Fruit fly (Drosophila melanogaster) whole organism, embryonic: ENCODE measurements around the gene RabGGTa.

ENCODE experiments used
- CG11085 ChIP-seq: fragments of 200-800 bp; sonication (Bioruptor generic); IDR thresholded peaks from 2 replicates; pipeline ENCODE4 v1.3.6; 2022; ENCODE audit warnings: missing biosample characterization, missing genetic modification characterization
- CG11504 ChIP-seq: fragments of 200-800 bp; sonication (Bioruptor generic); optimal IDR thresholded peaks from 3 replicates; lab custom pipeline; 2019; ENCODE audit warnings: missing biosample characterization, mild to moderate bottlenecking, missing genetic modification characterization, moderate library complexity
- CG12391 ChIP-seq: fragments of 200-800 bp; sonication (Bioruptor generic); optimal IDR thresholded peaks from 3 replicates; lab custom pipeline; 2018; ENCODE audit warnings: missing biosample characterization, mild to moderate bottlenecking, missing genetic modification characterization, moderate library complexity
- CG12659 ChIP-seq: fragments of 200-800 bp; sonication (Bioruptor generic); optimal IDR thresholded peaks from 3 replicates; lab custom pipeline; 2017; ENCODE audit warnings: mild to moderate bottlenecking, missing biosample characterization, missing genetic modification reagents, missing genetic modification characterization
- CG16779 ChIP-seq: fragments of 200-800 bp; sonication (Bioruptor generic); IDR thresholded peaks from 2 replicates; pipeline ENCODE4 v1.3.6; 2022; ENCODE audit warnings: missing biosample characterization, missing genetic modification characterization
- CG2199 ChIP-seq: fragments of 200-800 bp; sonication (Bioruptor generic); IDR thresholded peaks from 3 replicates; pipeline ENCODE4 v1.3.6; 2022; ENCODE audit warnings: missing biosample characterization, missing genetic modification characterization
- CG2678 ChIP-seq: fragments of 200-800 bp; sonication (Bioruptor generic); optimal IDR thresholded peaks from 3 replicates; lab custom pipeline; 2019; ENCODE audit warnings: missing biosample characterization, mild to moderate bottlenecking, missing genetic modification characterization, moderate library complexity
- CG2712 ChIP-seq: fragments of 200-800 bp; optimal IDR thresholded peaks from 3 replicates; lab custom pipeline; 2019; ENCODE audit warnings: missing biosample characterization, mild to moderate bottlenecking, missing genetic modification characterization, moderate library complexity
- CG30020 ChIP-seq: fragments of 200-800 bp; optimal IDR thresholded peaks from 2 replicates; lab custom pipeline; 2019; ENCODE audit warnings: missing biosample characterization, mild to moderate bottlenecking, missing genetic modification characterization, moderate library complexity
- CG30403 ChIP-seq: fragments of 200-800 bp; sonication (Bioruptor generic); optimal IDR thresholded peaks from 3 replicates; lab custom pipeline; 2016; ENCODE audit warnings: missing biosample characterization, missing genetic modification characterization
- CG3065 ChIP-seq: fragments of 200-800 bp; sonication (Bioruptor generic); optimal IDR thresholded peaks from 2 replicates; lab custom pipeline; 2016; ENCODE audit warnings: missing biosample characterization, missing genetic modification characterization
- CG32772 ChIP-seq: fragments of 200-800 bp; sonication (Bioruptor generic); IDR thresholded peaks from 2 replicates; pipeline ENCODE4 v1.3.6; 2022; ENCODE audit warnings: missing biosample characterization, missing genetic modification characterization
- CG4730 ChIP-seq: fragments of 200-800 bp; sonication (Bioruptor generic); IDR thresholded peaks from 2 replicates; pipeline ENCODE4 v1.3.6; 2022; ENCODE audit warnings: missing biosample characterization, missing genetic modification characterization
- CG5180 ChIP-seq: fragments of 200-800 bp; sonication (Bioruptor generic); optimal IDR thresholded peaks from 3 replicates; lab custom pipeline; 2017; ENCODE audit warnings: missing biosample characterization, missing genetic modification characterization, mild to moderate bottlenecking, moderate library complexity, missing genetic modification reagents
- CG6175 ChIP-seq: fragments of 200-800 bp; sonication (Bioruptor generic); IDR thresholded peaks from 3 replicates; pipeline ENCODE4 v1.3.6; 2022; ENCODE audit warnings: missing biosample characterization, missing genetic modification characterization
- CG6683 ChIP-seq: fragments of 200-800 bp; sonication (Bioruptor generic); optimal IDR thresholded peaks from 2 replicates; lab custom pipeline; 2017; ENCODE audit warnings: missing biosample characterization, mild to moderate bottlenecking, missing genetic modification characterization, missing genetic modification reagents
- CG6689 ChIP-seq: fragments of 200-800 bp; sonication (Bioruptor generic); IDR thresholded peaks from 2 replicates; pipeline ENCODE4 v1.3.6; 2022; ENCODE audit warnings: missing biosample characterization, missing genetic modification characterization
- CG8290 ChIP-seq, 3 experiments: fragments of 200-800 bp; sonication (Bioruptor generic); optimal IDR thresholded peaks; 2 replicates each; lab custom pipeline; 2016 to 2019; ENCODE audit warnings: missing biosample characterization in 3 of 3, missing genetic modification characterization in 3 of 3, mild to moderate bottlenecking in 2 of 3, moderate library complexity in 1 of 3
- Camta ChIP-seq: fragments of 200-800 bp; sonication (Bioruptor generic); optimal IDR thresholded peaks from 2 replicates; lab custom pipeline; 2016; ENCODE audit warnings: missing biosample characterization, missing genetic modification characterization
- D19B ChIP-seq: fragments of 200-800 bp; sonication (Bioruptor generic); optimal IDR thresholded peaks from 2 replicates; lab custom pipeline; 2017; ENCODE audit warnings: missing biosample characterization, mild to moderate bottlenecking, missing genetic modification characterization
- Dip2 ChIP-seq: fragments of 200-800 bp; sonication (Bioruptor generic); IDR thresholded peaks from 2 replicates; pipeline ENCODE4 v1.3.6; 2022; ENCODE audit warnings: missing biosample characterization, missing genetic modification characterization
- Fer1 ChIP-seq: fragments of 200-800 bp; sonication (Bioruptor generic); optimal IDR thresholded peaks from 2 replicates; lab custom pipeline; 2017; ENCODE audit warnings: missing biosample characterization, mild to moderate bottlenecking, missing genetic modification characterization
- H15 ChIP-seq: fragments of 200-800 bp; sonication (Bioruptor generic); IDR thresholded peaks from 3 replicates; pipeline ENCODE4 v1.3.6; 2022; ENCODE audit warnings: missing biosample characterization, missing genetic modification characterization
- HHEX ChIP-seq: fragments of 200-800 bp; sonication (Bioruptor generic); optimal IDR thresholded peaks from 3 replicates; lab custom pipeline; 2017; ENCODE audit warnings: missing biosample characterization, mild to moderate bottlenecking, missing genetic modification characterization, missing genetic modification reagents
- Hand ChIP-seq: fragments of 200-800 bp; sonication (Bioruptor generic); optimal IDR thresholded peaks from 2 replicates; lab custom pipeline; 2017; ENCODE audit warnings: mild to moderate bottlenecking, missing biosample characterization, missing genetic modification reagents, missing genetic modification characterization
- Hey ChIP-seq: fragments of 200-800 bp; sonication (Bioruptor generic); optimal IDR thresholded peaks from 3 replicates; lab custom pipeline; 2018; ENCODE audit warnings: missing biosample characterization, mild to moderate bottlenecking, missing genetic modification characterization
- NfI ChIP-seq: fragments of 200-800 bp; sonication (Bioruptor generic); optimal IDR thresholded peaks from 3 replicates; lab custom pipeline; 2018; ENCODE audit warnings: missing biosample characterization, mild to moderate bottlenecking, missing genetic modification characterization, moderate library complexity
- Rx ChIP-seq: fragments of 200-800 bp; sonication (Bioruptor generic); IDR thresholded peaks from 2 replicates; pipeline ENCODE4 v1.3.6; 2022; ENCODE audit warnings: missing biosample characterization, missing genetic modification characterization
- YL-1 ChIP-seq: fragments of 200-800 bp; sonication (Bioruptor generic); optimal IDR thresholded peaks from 3 replicates; lab custom pipeline; 2017; ENCODE audit warnings: missing biosample characterization, mild to moderate bottlenecking, missing genetic modification characterization
- abd-A ChIP-seq: fragments of 200-800 bp; sonication (Bioruptor generic); optimal IDR thresholded peaks from 3 replicates; lab custom pipeline; 2019; ENCODE audit warnings: missing biosample characterization, mild to moderate bottlenecking, missing genetic modification characterization, moderate library complexity
- bigmax ChIP-seq: fragments of 200-800 bp; sonication (Bioruptor generic); optimal IDR thresholded peaks from 2 replicates; lab custom pipeline; 2018; ENCODE audit warnings: missing biosample characterization, mild to moderate bottlenecking, missing genetic modification characterization
- chif ChIP-seq, 2 experiments: fragments of 200-800 bp; sonication (Bioruptor generic); optimal IDR thresholded peaks; 3 replicates each; lab custom pipeline; 2016; ENCODE audit warnings: missing biosample characterization in 2 of 2, missing genetic modification characterization in 2 of 2
- chinmo ChIP-seq: fragments of 200-800 bp; sonication (Bioruptor generic); IDR thresholded peaks from 4 replicates; pipeline ENCODE4 v1.3.6; 2022; ENCODE audit warnings: missing biosample characterization, missing genetic modification characterization; ENCODE audit not compliant: partially characterized antibody
- ci ChIP-seq: fragments of 200-800 bp; sonication (Bioruptor generic); IDR thresholded peaks from 3 replicates; pipeline ENCODE4 v1.3.6; 2022; ENCODE audit warnings: missing biosample characterization, missing genetic modification characterization
- crol ChIP-seq: fragments of 200-800 bp; sonication (Bioruptor generic); IDR thresholded peaks from 2 replicates; pipeline ENCODE4 v1.3.6; 2022; ENCODE audit warnings: missing biosample characterization, missing genetic modification characterization
- crp ChIP-seq, 2 experiments: fragments of 200-800 bp; sonication (Bioruptor generic); optimal IDR thresholded peaks; 2 replicates in 1 of 2; 3 replicates in 1 of 2; lab custom pipeline; 2017; ENCODE audit warnings: missing biosample characterization in 2 of 2, missing genetic modification characterization in 2 of 2, mild to moderate bottlenecking in 1 of 2, moderate library complexity in 1 of 2
- eve ChIP-seq, 2 experiments: fragments of >200 bp; optimal IDR thresholded peaks; 2 replicates each; lab custom pipeline; 2017; ENCODE audit warnings: missing biosample characterization in 2 of 2, missing genetic modification characterization in 2 of 2
- gce ChIP-seq: fragments of 200-800 bp; sonication (Bioruptor generic); IDR thresholded peaks from 3 replicates; pipeline ENCODE4 v1.3.6; 2022; ENCODE audit warnings: missing biosample characterization, missing genetic modification characterization
- grn ChIP-seq: fragments of 200-800 bp; sonication (Bioruptor generic); optimal IDR thresholded peaks from 3 replicates; lab custom pipeline; 2017; ENCODE audit warnings: missing biosample characterization, missing genetic modification characterization
- hb ChIP-seq: fragments of 200-800 bp; sonication (Bioruptor generic); IDR thresholded peaks from 3 replicates; pipeline ENCODE4 v1.3.6; 2022; ENCODE audit warnings: missing biosample characterization, missing genetic modification characterization; ENCODE audit not compliant: partially characterized antibody
- luna ChIP-seq: fragments of 200-800 bp; sonication (Bioruptor generic); optimal IDR thresholded peaks from 2 replicates; lab custom pipeline; 2016; ENCODE audit warnings: missing biosample characterization, missing genetic modification characterization
- nerfin-1 ChIP-seq: fragments of 200-800 bp; sonication (Bioruptor generic); optimal IDR thresholded peaks from 3 replicates; lab custom pipeline; 2019; ENCODE audit warnings: missing biosample characterization, mild to moderate bottlenecking, missing genetic modification characterization, moderate library complexity
- nerfin-2 ChIP-seq: fragments of 200-800 bp; sonication (Bioruptor generic); IDR thresholded peaks from 2 replicates; pipeline ENCODE4 v1.3.6; 2022; ENCODE audit warnings: missing biosample characterization, missing genetic modification characterization; ENCODE audit not compliant: partially characterized antibody
- pros ChIP-seq: fragments of 200-800 bp; sonication (Bioruptor generic); optimal IDR thresholded peaks from 3 replicates; lab custom pipeline; 2019; ENCODE audit warnings: missing biosample characterization, mild to moderate bottlenecking, missing genetic modification characterization, moderate library complexity
- pzg ChIP-seq: fragments of 200-800 bp; sonication (Bioruptor generic); optimal IDR thresholded peaks from 3 replicates; lab custom pipeline; 2018; ENCODE audit warnings: missing biosample characterization, mild to moderate bottlenecking, missing genetic modification characterization, moderate library complexity
- repo ChIP-seq: fragments of 200-800 bp; sonication (Bioruptor generic); optimal IDR thresholded peaks from 2 replicates; lab custom pipeline; 2016; ENCODE audit warnings: missing biosample characterization, missing genetic modification characterization
- slbo ChIP-seq: fragments of 200-800 bp; sonication (Bioruptor generic); IDR thresholded peaks from 2 replicates; pipeline ENCODE4 v1.3.6; 2022; ENCODE audit warnings: missing biosample characterization, missing genetic modification characterization
- slou ChIP-seq: fragments of 200-800 bp; sonication (Bioruptor generic); optimal IDR thresholded peaks from 3 replicates; lab custom pipeline; 2016; ENCODE audit warnings: missing biosample characterization, missing genetic modification characterization
- sug ChIP-seq: fragments of 200-800 bp; optimal IDR thresholded peaks from 2 replicates; lab custom pipeline; 2019; ENCODE audit warnings: missing biosample characterization, mild to moderate bottlenecking, missing genetic modification characterization, moderate library complexity
- tx ChIP-seq: fragments of 200-800 bp; sonication (Bioruptor generic); optimal IDR thresholded peaks from 2 replicates; lab custom pipeline; 2016; ENCODE audit warnings: missing biosample characterization, missing genetic modification characterization
- usp ChIP-seq: fragments of >200 bp; optimal IDR thresholded peaks from 2 replicates; lab custom pipeline; 2017; ENCODE audit warnings: missing biosample characterization, missing genetic modification characterization
- zen2 ChIP-seq: fragments of 200-800 bp; sonication (Bioruptor generic); IDR thresholded peaks from 3 replicates; pipeline ENCODE4 v1.3.6; 2022; ENCODE audit warnings: missing biosample characterization, missing genetic modification characterization; ENCODE audit not compliant: partially characterized antibody

RabGGTa gene

DNA sequence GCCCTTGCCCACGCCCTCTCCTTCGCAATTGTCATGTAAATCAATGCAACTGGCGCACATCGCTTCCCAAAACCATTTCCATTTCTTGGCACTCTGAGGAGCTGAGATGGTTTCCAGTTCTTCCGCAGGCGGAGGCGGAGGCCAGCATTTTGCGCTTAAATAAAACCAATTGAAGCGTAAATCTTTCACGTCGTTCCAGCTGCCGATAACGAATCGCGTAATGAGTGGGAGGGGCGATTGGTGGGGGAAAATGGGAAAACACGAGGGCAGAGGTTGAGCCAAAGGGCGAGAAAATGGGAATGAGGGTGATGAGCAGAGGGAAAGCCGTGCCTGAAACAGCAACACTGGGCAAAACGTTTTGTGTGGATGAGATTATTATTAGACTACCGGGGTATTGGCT lies 25.5 kb upstream of the RabGGTa start (continued):
- TF ChIP-seq CG6683 (no peak), D19B (GFP tag; lab: Kevin White, UChicago) (no peak), Rx (no peak), hb (GFP tag; lab: Robert Waterston, UW) (no peak), usp (GFP tag; lab: Kevin White, UChicago) (no peak), nerfin-2 (GFP tag; lab: Robert Waterston, UW) (no peak), NfI (GFP tag; lab: Kevin White, UChicago) (no peak), zen2 (no peak), CG30020 (tag; lab: Kevin White, UChicago) (no peak), Fer1 (peak; percentile 9), CG3065 (GFP tag; lab: Kevin White, UChicago) (no peak), bigmax (GFP tag; lab: Kevin White, UChicago) (no peak), CG6175 (GFP tag; lab: Robert Waterston, UW) (no peak), ci (0 out of 3 replicates have a peak, but pooled peaks have one; percentile 12), crol (GFP tag; lab: Robert Waterston, UW) (peak; percentile 66), CG4730 (no peak), repo (GFP tag; lab: Kevin White, UChicago) (no peak), CG2199 (GFP tag; lab: Robert Waterston, UW) (0 out of 3 replicates have a peak, but pooled peaks have one; percentile 60), tx (no peak), Hey (tag; lab: Kevin White, UChicago) (peak; percentile 38), H15 (0 out of 3 replicates have a peak, but pooled peaks have one; percentile 19), luna (GFP tag; lab: Kevin White, UChicago) (no peak), CG8290 (GFP tag; optimal IDR thresholded peaks at IDR 0.05; lab: Kevin White, UChicago) (no peak), CG8290 (tag; optimal IDR thresholded peaks at IDR 0.05; lab: Kevin White, UChicago) (no peak), HHEX (GFP tag; lab: Kevin White, UChicago) (no peak), Hand (no peak), Camta (no peak), CG16779 (GFP tag; lab: Robert Waterston, UW) (no peak), pros (peak; percentile 92), Dip2 (GFP tag; lab: Robert Waterston, UW) (no peak), CG5180 (GFP tag; lab: Kevin White, UChicago) (no peak), YL-1 (GFP tag; lab: Kevin White, UChicago) (no peak), eve (GFP tag; optimal IDR thresholded peaks at IDR 0.05; lab: Kevin White, UChicago) (no peak), CG32772 (GFP tag; lab: Robert Waterston, UW) (no peak), pzg (GFP tag; lab: Kevin White, UChicago) (no peak), sug (tag; lab: Kevin White, UChicago) (no peak), CG12659 (no peak), CG2712 (tag; lab: Kevin White, UChicago) (no peak), grn (peak; percentile 37), abd-A (peak; percentile 95), slou (GFP tag; lab: Kevin White, UChicago) (no peak)

DNA sequence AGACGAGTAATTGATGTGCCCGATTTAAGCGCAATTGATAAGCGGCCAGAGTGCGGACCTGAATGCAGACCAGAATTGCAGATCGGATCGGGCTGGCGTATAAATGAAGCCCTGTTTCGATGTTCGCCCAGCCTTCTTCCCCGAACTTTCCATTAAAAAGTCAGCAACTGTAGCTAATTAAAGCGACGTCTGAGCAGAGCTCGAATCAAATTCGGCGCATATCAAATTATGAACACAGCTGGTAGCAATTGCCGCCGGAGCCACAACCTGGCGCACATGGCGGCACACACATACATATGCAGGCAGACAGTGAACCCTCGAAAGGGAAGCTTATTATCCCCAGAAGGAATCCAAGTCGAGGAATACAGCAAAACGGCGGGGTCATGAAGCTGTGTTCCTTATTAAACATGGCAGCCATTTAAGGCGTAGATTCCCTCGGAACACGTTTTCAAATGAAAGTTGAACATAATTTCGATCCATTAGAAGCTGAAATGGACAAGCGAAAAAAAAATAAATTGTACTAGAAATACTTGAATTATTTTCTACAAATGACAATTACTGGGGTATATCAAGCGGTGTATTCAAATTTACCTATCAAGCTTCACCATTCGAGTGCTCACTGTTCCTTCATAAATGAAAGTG lies 24.4 kb upstream of the RabGGTa start:
- TF ChIP-seq slbo: no peak
- peak; percentile 8 to 28 for TF ChIP-seq chif (GFP tag; optimal IDR thresholded peaks at IDR 0.05; lab: Kevin White, UChicago)
- TF ChIP-seq CG2678: peak; percentile 44
- TF ChIP-seq CG12391: peak; percentile 20
- peak; percentile 37; the same call in 1 of the 2 replicates for TF ChIP-seq CG6689
- no peak for TF ChIP-seq CG11085
- peak; percentile 17 for TF ChIP-seq CG30403 (GFP tag; lab: Kevin White, UChicago)
- no peak for TF ChIP-seq gce
- no peak for TF ChIP-seq chinmo (GFP tag; lab: Robert Waterston, UW)
- TF ChIP-seq CG11504 (tag; lab: Kevin White, UChicago): peak; percentile 47
- TF ChIP-seq nerfin-1 (tag; lab: Kevin White, UChicago): peak; percentile 26
- no peak for TF ChIP-seq crp (GFP tag; optimal IDR thresholded peaks at IDR 0.05; lab: Kevin White, UChicago)
